Worm (Caenorhabditis elegans) whole organism, L2 larva: ENCODE results near the gene plc-4.

Experiments used
- lsy-2 ChIP-seq, 2 experiments: fragments of 150-350 bp in 1 of 2; sonication (generic microtip) in 1 of 2; optimal IDR thresholded peaks; 2 replicates each; lab custom pipeline; 2014 to 2017; ENCODE audit warnings: missing biosample characterization in 2 of 2, missing genetic modification characterization in 2 of 2
- nhr-10 ChIP-seq: sonication (generic microtip); optimal IDR thresholded peaks from 2 replicates; lab custom pipeline; 2017; ENCODE audit warnings: missing biosample characterization, missing genetic modification characterization
- nhr-12 ChIP-seq: fragments of 150-350 bp; optimal IDR thresholded peaks from 2 replicates; lab custom pipeline; 2014; ENCODE audit warnings: missing biosample characterization, missing genetic modification characterization
- snpc-4 ChIP-seq: fragments of 150-350 bp; optimal IDR thresholded peaks from 2 replicates; lab custom pipeline; 2014; ENCODE audit warnings: missing biosample characterization, missing genetic modification characterization

- TF ChIP-seq lsy-2 (tag; optimal IDR thresholded peaks at IDR 0.05; lab: Kevin White, UChicago) (no peak), nhr-10 (tag; lab: Kevin White, UChicago) (no peak), snpc-4 (tag; lab: Kevin White, UChicago) (no peak), nhr-12 (tag; lab: Kevin White, UChicago) (no peak)
These were observed 24.7 kb downstream of the plc-4 start, which contains the start of the genes his-60 and his-59 for ce11 chrIV:7487554-7488456.
